Worm (Caenorhabditis elegans) whole organism, early embryonic: ENCODE results near the gene F49C12.7.
"Not testable (repeated sequence)": the region's sequence is repeated elsewhere in the genome, so short reads cannot be mapped to it uniquely, and the experiment has no call there.

Source experiments
- B0310.2 ChIP-seq: sonication (generic microtip); optimal IDR thresholded peaks from 2 replicates; lab custom pipeline; 2016; ENCODE audit warnings: mild to moderate bottlenecking, missing genetic modification characterization, missing compliant biosample characterization
- F13C5.2 ChIP-seq: sonication (generic microtip); optimal IDR thresholded peaks from 2 replicates; lab custom pipeline; 2017; ENCODE audit warnings: mild to moderate bottlenecking, missing genetic modification characterization, inconsistent platforms, missing compliant biosample characterization
- aly-1 ChIP-seq: sonication (generic microtip); optimal IDR thresholded peaks from 2 replicates; lab custom pipeline; 2016; ENCODE audit warnings: missing genetic modification characterization, missing compliant biosample characterization
- ama-1 ChIP-seq: fragments of 150-350 bp; optimal IDR thresholded peaks from 2 replicates; lab custom pipeline; 2014
- ceh-13 ChIP-seq: fragments of 200-800 bp; sonication (Bioruptor generic); optimal IDR thresholded peaks from 2 replicates; lab custom pipeline; 2018; ENCODE audit warnings: mild to moderate bottlenecking, missing genetic modification characterization, missing compliant biosample characterization
- ceh-36 ChIP-seq: sonication (generic microtip); optimal IDR thresholded peaks from 2 replicates; lab custom pipeline; 2016; ENCODE audit warnings: missing genetic modification characterization, inconsistent platforms, missing compliant biosample characterization
- ets-7 ChIP-seq: sonication (generic microtip); optimal IDR thresholded peaks from 2 replicates; lab custom pipeline; 2016; ENCODE audit warnings: missing genotype, missing genetic modification characterization, missing compliant biosample characterization
- flt-1 ChIP-seq: fragments of 200-800 bp; sonication (Bioruptor generic); IDR thresholded peaks from 2 replicates; pipeline ENCODE4 v1.3.6; 2022; ENCODE audit warnings: missing genetic modification characterization, missing compliant biosample characterization
- hmbx-1 ChIP-seq: sonication (generic microtip); optimal IDR thresholded peaks from 2 replicates; lab custom pipeline; 2016; ENCODE audit warnings: mild to moderate bottlenecking, missing genetic modification characterization, missing compliant biosample characterization
- hmg-4 ChIP-seq: fragments of 200-800 bp; sonication (Bioruptor generic); optimal IDR thresholded peaks from 2 replicates; lab custom pipeline; 2018; ENCODE audit warnings: mild to moderate bottlenecking, missing genetic modification characterization, missing compliant biosample characterization
- hnd-1 ChIP-seq: sonication (generic microtip); optimal IDR thresholded peaks from 2 replicates; lab custom pipeline; 2016; ENCODE audit warnings: missing genetic modification characterization, missing compliant biosample characterization
- pes-1 ChIP-seq: fragments of 200-800 bp; sonication (Bioruptor generic); IDR thresholded peaks from 2 replicates; pipeline ENCODE4 v1.3.6; 2022; ENCODE audit warnings: missing genetic modification reagents, missing genetic modification characterization, missing compliant biosample characterization
- scrt-1 ChIP-seq: fragments of 200-800 bp; sonication (Bioruptor generic); IDR thresholded peaks from 2 replicates; pipeline ENCODE4 v1.3.6; 2022; ENCODE audit warnings: missing genetic modification characterization, missing compliant biosample characterization
- sea-1 ChIP-seq: fragments of 200-800 bp; sonication (Bioruptor generic); conservative IDR thresholded peaks from 2 replicates; pipeline ENCODE4 v1.3.6; 2022; ENCODE audit warnings: missing genetic modification characterization, missing compliant biosample characterization
- tbx-11 ChIP-seq: fragments of 200-800 bp; sonication (Bioruptor generic); IDR thresholded peaks from 2 replicates; pipeline ENCODE4 v1.3.6; 2022; ENCODE audit warnings: missing genetic modification characterization, missing compliant biosample characterization
- tbx-37 ChIP-seq: fragments of 200-800 bp; sonication (Bioruptor generic); conservative IDR thresholded peaks from 2 replicates; pipeline ENCODE4 v1.3.6; 2022; ENCODE audit warnings: missing genetic modification reagents, missing genetic modification characterization, missing compliant biosample characterization
- tra-4 ChIP-seq: sonication (generic microtip); optimal IDR thresholded peaks from 2 replicates; lab custom pipeline; 2017; ENCODE audit warnings: missing genetic modification characterization, missing compliant biosample characterization

The F49C12.7 gene

DNA sequence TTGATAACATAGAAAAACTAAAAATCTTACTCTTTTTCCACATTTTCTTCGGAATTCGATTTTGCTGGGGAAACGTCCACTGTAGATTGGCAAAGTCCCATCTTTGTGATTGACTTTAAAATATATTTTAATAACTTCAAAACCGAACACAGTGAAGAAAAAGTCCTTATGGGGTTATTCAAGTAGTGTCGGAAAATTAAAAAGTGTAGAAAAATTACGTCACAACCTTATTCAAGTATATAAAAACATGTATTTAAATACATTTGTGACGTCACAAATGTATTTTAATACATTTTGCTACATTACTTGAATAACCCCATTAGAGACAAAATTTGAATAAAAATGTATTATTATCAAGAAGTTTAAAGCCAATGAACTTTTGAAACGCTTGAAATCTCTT, at the start of gene F49C12.7:
Gene F49C12.7, minus strand, starts transcription at position 101 of the 400 bp plus-strand sequence.
- not testable (repeated sequence) for TF ChIP-seq ceh-36 (tag; lab: Kevin White, UChicago); tbx-37 (GFP tag; lab: Robert Waterston, UW); F13C5.2 (tag; lab: Kevin White, UChicago)

DNA sequence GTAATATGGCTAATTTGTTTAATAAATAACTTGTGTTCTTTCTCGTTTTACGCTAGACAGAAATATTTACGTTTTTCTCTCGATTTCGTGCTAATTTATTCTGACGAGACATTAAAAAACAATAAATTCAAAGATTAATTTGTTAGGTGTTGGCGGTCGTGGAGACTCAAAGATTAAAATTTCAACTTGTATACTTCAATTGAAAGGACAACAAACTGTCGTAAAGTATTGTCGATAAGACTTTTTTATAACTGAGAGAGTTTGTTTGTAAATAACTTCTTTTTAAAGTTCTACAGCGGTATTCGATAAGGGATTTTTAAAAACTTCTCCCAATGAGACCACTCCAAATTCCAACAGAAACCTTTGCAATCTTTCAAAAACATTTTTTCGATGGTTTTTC, 41.0 kb upstream of the F49C12.7 start:
- TF ChIP-seq pes-1 (GFP tag; lab: Robert Waterston, UW) (no peak), scrt-1 (GFP tag; lab: Robert Waterston, UW) (no peak), B0310.2 (tag; lab: Kevin White, UChicago) (no peak), hmg-4 (GFP tag; lab: Kevin White, UChicago) (no peak)

DNA sequence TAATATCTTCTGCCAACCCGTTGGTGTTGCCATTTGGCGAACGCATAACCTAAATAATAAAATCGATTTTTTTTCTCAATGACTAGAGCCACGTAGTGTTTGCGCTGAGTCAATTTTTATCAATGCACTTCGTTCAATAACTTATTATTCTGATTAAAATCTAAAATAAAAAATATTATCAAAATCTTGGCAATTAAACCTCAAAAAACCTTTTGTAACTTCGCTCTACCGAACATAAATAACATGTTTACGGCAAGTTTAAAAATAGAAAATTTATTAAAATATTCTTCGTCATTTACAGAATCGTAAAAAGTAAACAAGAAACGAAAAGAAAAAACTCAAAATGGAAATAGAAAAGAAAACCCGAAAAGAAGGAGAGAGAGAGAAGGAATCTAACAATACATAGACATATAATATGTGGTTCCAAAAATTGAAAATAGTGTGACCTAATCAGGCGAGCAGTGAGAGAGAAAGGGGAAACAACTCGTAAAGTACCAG, 30.4 kb upstream of the F49C12.7 start, which contains the start of gene pigc-1:
Gene pigc-1, minus strand, starts transcription at position 51 of the 498 bp plus-strand sequence.
- TF ChIP-seq hmg-4 (GFP tag; lab: Kevin White, UChicago) (no peak), flt-1 (GFP tag; lab: Robert Waterston, UW) (no peak), ets-7 (no peak), ceh-13 (no peak), pes-1 (GFP tag; lab: Robert Waterston, UW) (no peak), ceh-36 (tag; lab: Kevin White, UChicago) (no peak), tbx-11 (GFP tag; lab: Robert Waterston, UW) (no peak), tbx-37 (GFP tag; lab: Robert Waterston, UW) (no peak), tra-4 (tag; lab: Kevin White, UChicago) (no peak), scrt-1 (GFP tag; lab: Robert Waterston, UW) (no peak), ama-1 (lab: Kevin White, UChicago) (no peak), hnd-1 (tag; lab: Kevin White, UChicago) (no peak), hmbx-1 (no peak), sea-1 (GFP tag; lab: Robert Waterston, UW) (no peak), aly-1 (no peak), F13C5.2 (tag; lab: Kevin White, UChicago) (no peak), B0310.2 (tag; lab: Kevin White, UChicago) (no peak)

DNA sequence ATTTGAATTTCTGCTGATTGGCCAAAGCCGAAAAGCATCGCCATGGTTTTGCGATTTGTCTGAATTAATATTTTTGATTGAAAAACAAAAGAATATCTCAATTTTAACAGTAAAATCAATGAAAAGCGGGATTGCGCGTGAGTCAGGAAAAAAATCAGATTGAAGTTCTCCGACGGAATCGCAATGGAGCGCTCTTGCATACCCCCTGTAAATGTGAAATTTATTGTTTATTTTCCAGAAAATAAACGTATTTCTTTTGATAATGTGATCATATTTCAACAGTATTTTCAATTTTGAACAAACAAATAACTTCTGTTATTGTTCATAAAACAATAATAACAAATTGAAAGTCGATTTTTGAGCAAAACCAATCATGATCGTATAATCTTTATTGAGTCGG, 28.9 kb upstream of the F49C12.7 start, which contains the start of gene vps-26:
Gene vps-26, minus strand, starts transcription at position 200 of the 400 bp plus-strand sequence.
- TF ChIP-seq hmg-4 (GFP tag; lab: Kevin White, UChicago) (no peak), flt-1 (GFP tag; lab: Robert Waterston, UW) (no peak), tbx-37 (GFP tag; lab: Robert Waterston, UW) (no peak), ceh-13 (no peak), aly-1 (no peak), ama-1 (lab: Kevin White, UChicago) (no peak), hnd-1 (tag; lab: Kevin White, UChicago) (no peak), ceh-36 (tag; lab: Kevin White, UChicago) (no peak), tra-4 (tag; lab: Kevin White, UChicago) (no peak), tbx-11 (GFP tag; lab: Robert Waterston, UW) (no peak), hmbx-1 (no peak), ets-7 (no peak), pes-1 (GFP tag; lab: Robert Waterston, UW) (no peak), F13C5.2 (tag; lab: Kevin White, UChicago) (no peak), sea-1 (GFP tag; lab: Robert Waterston, UW) (no peak), scrt-1 (GFP tag; lab: Robert Waterston, UW) (no peak)

DNA sequence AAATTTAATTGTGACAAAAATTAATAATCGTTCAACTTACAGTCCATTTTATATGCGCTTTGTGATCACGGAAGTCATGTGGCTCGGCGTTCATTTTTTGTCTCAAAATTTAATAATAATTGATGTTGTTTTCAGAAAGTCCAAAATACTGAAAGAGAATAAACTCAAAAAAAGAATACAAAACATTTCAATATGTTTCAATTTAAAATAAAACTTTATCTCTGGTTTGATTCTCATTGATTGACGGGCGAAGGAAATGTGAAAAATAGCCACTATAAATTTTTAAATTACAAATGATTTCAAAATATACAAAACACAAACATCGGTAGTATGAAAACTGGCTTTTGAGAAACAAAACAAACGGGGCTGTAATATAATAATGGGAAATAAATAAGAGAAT, 26.5 kb upstream of the F49C12.7 start, which contains the start of gene T20D3.6:
Gene T20D3.6, minus strand, starts transcription at position 101 of the 400 bp plus-strand sequence.
- no peak for TF ChIP-seq tra-4 (tag; lab: Kevin White, UChicago)
- TF ChIP-seq scrt-1 (GFP tag; lab: Robert Waterston, UW): no peak

DNA sequence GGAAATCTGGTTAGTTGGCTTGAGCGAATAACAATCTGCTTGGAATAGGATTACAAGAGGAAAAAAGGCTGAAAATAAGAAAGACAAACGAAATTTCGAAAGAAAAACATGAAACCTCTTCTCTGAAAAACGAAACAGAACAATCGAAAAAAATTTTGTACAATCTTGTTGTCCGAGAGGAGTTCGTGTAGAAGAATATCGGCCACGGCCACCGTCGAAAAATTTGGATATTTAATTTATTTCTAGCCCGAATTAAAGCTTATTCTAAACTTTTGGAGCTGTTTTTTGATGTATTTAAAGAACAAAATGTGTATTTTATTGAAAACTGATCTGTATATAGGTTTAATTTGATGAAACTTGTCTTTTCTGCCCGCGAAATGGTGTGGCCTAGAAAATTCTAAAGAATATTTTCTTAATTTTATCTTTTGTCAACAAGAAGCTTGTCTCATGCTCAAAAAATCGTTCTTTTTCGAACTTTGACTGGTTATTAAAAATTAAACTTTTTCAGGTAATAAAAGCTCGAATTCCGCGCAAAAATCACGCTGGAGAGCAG, 23.9 kb upstream of the F49C12.7 start, which contains the start of gene T20D3.5:
Gene T20D3.5, plus strand, starts transcription at position 503 of the 553 bp plus-strand sequence.
- no peak for TF ChIP-seq ceh-36 (tag; lab: Kevin White, UChicago)
- TF ChIP-seq flt-1 (GFP tag; lab: Robert Waterston, UW): no peak
- TF ChIP-seq hnd-1 (tag; lab: Kevin White, UChicago): no peak
- TF ChIP-seq sea-1 (GFP tag; lab: Robert Waterston, UW): no peak
- TF ChIP-seq scrt-1 (GFP tag; lab: Robert Waterston, UW): no peak
- no peak for TF ChIP-seq tbx-37 (GFP tag; lab: Robert Waterston, UW)
- TF ChIP-seq pes-1 (GFP tag; lab: Robert Waterston, UW): no peak
- no peak for TF ChIP-seq ceh-13
- no peak for TF ChIP-seq aly-1
- TF ChIP-seq tbx-11 (GFP tag; lab: Robert Waterston, UW): no peak

DNA sequence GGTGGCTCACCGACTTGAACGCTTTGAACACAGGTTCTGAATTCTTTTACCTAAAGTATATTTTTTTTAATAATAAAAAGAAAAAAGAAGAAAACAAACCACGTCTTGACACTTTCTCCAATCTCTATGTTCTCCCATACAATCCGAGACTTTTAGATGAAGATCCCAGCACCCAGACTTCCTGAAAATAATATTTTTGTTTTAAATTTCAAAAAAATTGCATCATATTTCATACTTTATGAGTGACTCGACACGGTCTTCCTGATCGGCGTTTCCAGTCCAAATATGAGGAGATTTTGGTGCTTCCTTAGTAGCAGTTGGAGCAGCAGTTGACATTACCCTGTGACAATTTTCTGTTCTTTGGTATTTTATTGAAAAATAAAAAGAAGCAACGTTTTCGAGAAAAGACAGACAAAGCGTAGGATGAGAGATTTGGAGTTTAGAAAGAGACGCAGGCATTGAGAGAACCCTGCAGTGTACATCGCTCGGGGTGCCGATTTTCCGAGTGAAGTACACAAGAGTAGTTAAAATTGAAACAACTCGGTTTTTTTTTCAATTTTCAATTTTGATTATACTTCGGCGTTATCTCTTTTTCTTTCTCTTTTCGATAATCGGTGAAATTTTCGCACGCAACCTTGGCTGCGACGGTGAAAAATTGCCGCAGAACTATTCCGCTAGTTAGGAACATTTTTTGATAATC, 23.0 kb upstream of the F49C12.7 start, which contains the start of the genes coa-4 and T20D3.14:
Gene coa-4, minus strand, starts transcription at position 51 of the 700 bp plus-strand sequence.
Gene T20D3.14, minus strand, starts transcription at position 358 of the 700 bp plus-strand sequence.
- TF ChIP-seq aly-1: no peak
- TF ChIP-seq tbx-37 (GFP tag; lab: Robert Waterston, UW): no peak
- TF ChIP-seq hmg-4 (GFP tag; lab: Kevin White, UChicago): no peak
- no peak for TF ChIP-seq tra-4 (tag; lab: Kevin White, UChicago)
- no peak for TF ChIP-seq tbx-11 (GFP tag; lab: Robert Waterston, UW)
- no peak for TF ChIP-seq scrt-1 (GFP tag; lab: Robert Waterston, UW)
- TF ChIP-seq hnd-1 (tag; lab: Kevin White, UChicago): no peak
- TF ChIP-seq F13C5.2 (tag; lab: Kevin White, UChicago): no peak
- no peak for TF ChIP-seq hmbx-1
- no peak for TF ChIP-seq ceh-13
- no peak for TF ChIP-seq ceh-36 (tag; lab: Kevin White, UChicago)
- no peak for TF ChIP-seq ets-7
- TF ChIP-seq ama-1 (lab: Kevin White, UChicago): no peak
- TF ChIP-seq sea-1 (GFP tag; lab: Robert Waterston, UW): no peak
- no peak for TF ChIP-seq flt-1 (GFP tag; lab: Robert Waterston, UW)
- TF ChIP-seq B0310.2 (tag; lab: Kevin White, UChicago): no peak
